Fruit fly (Drosophila melanogaster) whole organism, embryonic: ENCODE data around the gene CG42828.

Experiments
- Atf6 ChIP-seq: fragments of 200-800 bp; sonication (Bioruptor generic); IDR thresholded peaks from 2 replicates; pipeline ENCODE4 v1.3.6; 2022; ENCODE audit warnings: missing biosample characterization, missing genetic modification characterization
- CG10267 ChIP-seq: fragments of 200-800 bp; sonication (Bioruptor generic); optimal IDR thresholded peaks from 2 replicates; lab custom pipeline; 2018; ENCODE audit warnings: missing biosample characterization, mild to moderate bottlenecking, missing genetic modification characterization, moderate library complexity
- CG11504 ChIP-seq: fragments of 200-800 bp; sonication (Bioruptor generic); optimal IDR thresholded peaks from 3 replicates; lab custom pipeline; 2019; ENCODE audit warnings: missing biosample characterization, mild to moderate bottlenecking, missing genetic modification characterization, moderate library complexity
- CG12744 ChIP-seq: fragments of 200-800 bp; sonication (Bioruptor generic); optimal IDR thresholded peaks from 2 replicates; lab custom pipeline; 2016; ENCODE audit warnings: missing biosample characterization, missing genetic modification characterization
- CG12769 ChIP-seq: fragments of 200-800 bp; sonication (Bioruptor generic); optimal IDR thresholded peaks from 2 replicates; lab custom pipeline; 2019; ENCODE audit warnings: missing biosample characterization, mild to moderate bottlenecking, missing genetic modification characterization, moderate library complexity
- CG13894 ChIP-seq: fragments of 200-800 bp; sonication (Bioruptor generic); optimal IDR thresholded peaks from 3 replicates; lab custom pipeline; 2018; ENCODE audit warnings: missing biosample characterization, mild to moderate bottlenecking, missing genetic modification characterization, moderate library complexity
- CG14441 ChIP-seq: fragments of 200-800 bp; sonication (Bioruptor generic); IDR thresholded peaks from 2 replicates; pipeline ENCODE4 v1.3.6; 2022; ENCODE audit warnings: missing biosample characterization, missing genetic modification characterization
- CG15073 ChIP-seq: fragments of 200-800 bp; sonication (Bioruptor generic); optimal IDR thresholded peaks from 2 replicates; lab custom pipeline; 2016; ENCODE audit warnings: missing biosample characterization, missing genetic modification characterization
- CG16779 ChIP-seq: fragments of 200-800 bp; sonication (Bioruptor generic); IDR thresholded peaks from 2 replicates; pipeline ENCODE4 v1.3.6; 2022; ENCODE audit warnings: missing biosample characterization, missing genetic modification characterization
- CG17568 ChIP-seq: fragments of 200-800 bp; sonication (Bioruptor generic); optimal IDR thresholded peaks from 2 replicates; lab custom pipeline; 2018; ENCODE audit warnings: missing biosample characterization, mild to moderate bottlenecking, missing genetic modification characterization, moderate library complexity
- CG17612 ChIP-seq: fragments of 200-800 bp; sonication (Bioruptor generic); IDR thresholded peaks from 2 replicates; pipeline ENCODE4 v1.3.6; 2022; ENCODE audit warnings: missing biosample characterization, missing genetic modification characterization
- CG1792 ChIP-seq: fragments of 200-800 bp; sonication (Bioruptor generic); optimal IDR thresholded peaks from 2 replicates; lab custom pipeline; 2016; ENCODE audit warnings: missing biosample characterization, missing genetic modification characterization
- CG1832 ChIP-seq: fragments of 200-800 bp; sonication (Bioruptor generic); optimal IDR thresholded peaks from 2 replicates; lab custom pipeline; 2017; ENCODE audit warnings: missing biosample characterization, mild to moderate bottlenecking, missing genetic modification characterization, inconsistent platforms
- CG18476 ChIP-seq: fragments of 200-800 bp; sonication (Bioruptor generic); optimal IDR thresholded peaks from 2 replicates; lab custom pipeline; 2016; ENCODE audit warnings: missing biosample characterization, mild to moderate bottlenecking, missing genetic modification characterization
- CG18599 ChIP-seq: fragments of 200-800 bp; sonication (Bioruptor generic); optimal IDR thresholded peaks from 3 replicates; lab custom pipeline; 2017; ENCODE audit warnings: missing biosample characterization, missing genetic modification characterization, mild to moderate bottlenecking, moderate library complexity, missing genetic modification reagents
- CG2116 ChIP-seq: fragments of 200-800 bp; sonication (Bioruptor generic); optimal IDR thresholded peaks from 3 replicates; lab custom pipeline; 2018; ENCODE audit warnings: missing biosample characterization, mild to moderate bottlenecking, missing genetic modification characterization
- CG2202 ChIP-seq: fragments of 200-800 bp; sonication (Bioruptor generic); optimal IDR thresholded peaks from 2 replicates; lab custom pipeline; 2018; ENCODE audit warnings: missing biosample characterization, mild to moderate bottlenecking, missing genetic modification characterization
- CG7786 ChIP-seq: fragments of 200-800 bp; sonication (Bioruptor generic); optimal IDR thresholded peaks from 2 replicates; lab custom pipeline; 2016; ENCODE audit warnings: missing biosample characterization, missing genetic modification characterization
- CG7928 ChIP-seq: fragments of 200-800 bp; sonication (Bioruptor generic); optimal IDR thresholded peaks from 2 replicates; lab custom pipeline; 2017; ENCODE audit warnings: missing biosample characterization, mild to moderate bottlenecking, missing genetic modification characterization
- CG8089 ChIP-seq: fragments of 200-800 bp; sonication (Bioruptor generic); optimal IDR thresholded peaks from 3 replicates; lab custom pipeline; 2016; ENCODE audit warnings: missing biosample characterization, missing genetic modification characterization
- CG8281 ChIP-seq: fragments of 200-800 bp; sonication (Bioruptor generic); optimal IDR thresholded peaks from 2 replicates; lab custom pipeline; 2018; ENCODE audit warnings: missing biosample characterization, mild to moderate bottlenecking, missing genetic modification characterization, moderate library complexity
- CG8290 ChIP-seq, 3 experiments: fragments of 200-800 bp; sonication (Bioruptor generic); optimal IDR thresholded peaks; 2 replicates each; lab custom pipeline; 2016 to 2019; ENCODE audit warnings: missing biosample characterization in 3 of 3, missing genetic modification characterization in 3 of 3, mild to moderate bottlenecking in 2 of 3, moderate library complexity in 1 of 3
- CG8944 ChIP-seq: fragments of 200-800 bp; sonication (Bioruptor generic); optimal IDR thresholded peaks from 3 replicates; lab custom pipeline; 2016; ENCODE audit warnings: missing biosample characterization, missing genetic modification characterization
- Chrac-16 ChIP-seq: fragments of 200-800 bp; sonication (Bioruptor generic); optimal IDR thresholded peaks from 3 replicates; lab custom pipeline; 2016; ENCODE audit warnings: missing biosample characterization, missing genetic modification characterization
- CrebB ChIP-seq: fragments of 200-800 bp; sonication (Bioruptor generic); optimal IDR thresholded peaks from 3 replicates; lab custom pipeline; 2018; ENCODE audit warnings: missing biosample characterization, mild to moderate bottlenecking, missing genetic modification characterization
- Dip2 ChIP-seq: fragments of 200-800 bp; sonication (Bioruptor generic); IDR thresholded peaks from 2 replicates; pipeline ENCODE4 v1.3.6; 2022; ENCODE audit warnings: missing biosample characterization, missing genetic modification characterization
- Dip3 ChIP-seq: fragments of 200-800 bp; sonication (Bioruptor generic); optimal IDR thresholded peaks from 3 replicates; lab custom pipeline; 2016; ENCODE audit warnings: missing biosample characterization, missing genetic modification characterization
- E2f1 ChIP-seq: fragments of 200-800 bp; sonication (Bioruptor generic); IDR thresholded peaks from 2 replicates; pipeline ENCODE4 v1.3.6; 2022; ENCODE audit warnings: missing biosample characterization, missing genetic modification characterization
- E2f2 ChIP-seq: fragments of 200-800 bp; sonication (Bioruptor generic); IDR thresholded peaks from 2 replicates; pipeline ENCODE4 v1.3.6; 2022; ENCODE audit warnings: missing biosample characterization, missing genetic modification characterization
- ERR ChIP-seq: fragments of 200-800 bp; sonication (Bioruptor generic); optimal IDR thresholded peaks from 2 replicates; lab custom pipeline; 2016; ENCODE audit warnings: missing biosample characterization, missing genetic modification characterization
- Eip74EF ChIP-seq, 2 experiments: fragments of 200-800 bp in 1 of 2; fragments of >200 bp in 1 of 2; sonication (Bioruptor generic) in 1 of 2; optimal IDR thresholded peaks; 2 replicates each; lab custom pipeline; 2017 to 2019; ENCODE audit warnings: missing biosample characterization in 2 of 2, missing genetic modification characterization in 2 of 2, mild to moderate bottlenecking in 1 of 2, moderate library complexity in 1 of 2
- Elba2 ChIP-seq: fragments of 200-800 bp; sonication (Bioruptor generic); optimal IDR thresholded peaks from 3 replicates; lab custom pipeline; 2016; ENCODE audit warnings: missing biosample characterization, missing genetic modification characterization
- Jarid2 ChIP-seq: fragments of 200-800 bp; sonication (Bioruptor generic); optimal IDR thresholded peaks from 3 replicates; lab custom pipeline; 2017; ENCODE audit warnings: mild to moderate bottlenecking, missing biosample characterization, missing genetic modification reagents, missing genetic modification characterization
- Ptx1 ChIP-seq: fragments of 200-800 bp; sonication (Bioruptor generic); IDR thresholded peaks from 2 replicates; pipeline ENCODE4 v1.3.6; 2022; ENCODE audit warnings: missing biosample characterization, missing genetic modification characterization
- br ChIP-seq: fragments of >200 bp; optimal IDR thresholded peaks from 2 replicates; lab custom pipeline; 2017
- bsh ChIP-seq, 2 experiments: fragments of 200-800 bp; sonication (Bioruptor generic); optimal IDR thresholded peaks; 2 replicates each; lab custom pipeline; 2017 to 2018; ENCODE audit warnings: mild to moderate bottlenecking in 2 of 2, missing biosample characterization in 2 of 2, missing genetic modification characterization in 2 of 2, moderate library complexity in 1 of 2
- chn ChIP-seq: fragments of 200-800 bp; sonication (Bioruptor generic); optimal IDR thresholded peaks from 2 replicates; lab custom pipeline; 2016; ENCODE audit warnings: missing biosample characterization, missing genetic modification characterization
- crc ChIP-seq: fragments of 200-800 bp; sonication (Bioruptor generic); optimal IDR thresholded peaks from 2 replicates; lab custom pipeline; 2016; ENCODE audit warnings: missing biosample characterization, missing genetic modification characterization
- fru ChIP-seq: fragments of >200 bp; optimal IDR thresholded peaks from 2 replicates; lab custom pipeline; 2017
- fu2 ChIP-seq: fragments of 200-800 bp; sonication (Bioruptor generic); optimal IDR thresholded peaks from 2 replicates; lab custom pipeline; 2016; ENCODE audit warnings: missing biosample characterization, missing genetic modification characterization
- lola ChIP-seq, 3 experiments: fragments of >200 bp in 2 of 3; fragments of 200-800 bp in 1 of 3; sonication (Bioruptor generic) in 1 of 3; optimal IDR thresholded peaks; 2 replicates each; lab custom pipeline; 2017 to 2019; ENCODE audit warnings: missing biosample characterization in 3 of 3, missing genetic modification characterization in 3 of 3, mild to moderate bottlenecking in 1 of 3, moderate library complexity in 1 of 3
- org-1 ChIP-seq: fragments of 200-800 bp; sonication (Bioruptor generic); optimal IDR thresholded peaks from 2 replicates; lab custom pipeline; 2017; ENCODE audit warnings: missing biosample characterization, missing genetic modification characterization
- otp ChIP-seq: fragments of 200-800 bp; sonication (Bioruptor generic); IDR thresholded peaks from 3 replicates; pipeline ENCODE4, ENCODE4 v1.3.6; 2022; ENCODE audit warnings: missing biosample characterization, missing genetic modification characterization
- peb ChIP-seq: fragments of 200-800 bp; sonication (Bioruptor generic); IDR thresholded peaks from 2 replicates; pipeline ENCODE4 v1.3.6; 2022; ENCODE audit warnings: missing biosample characterization, missing genetic modification characterization
- pros ChIP-seq: fragments of 200-800 bp; sonication (Bioruptor generic); optimal IDR thresholded peaks from 3 replicates; lab custom pipeline; 2019; ENCODE audit warnings: missing biosample characterization, mild to moderate bottlenecking, missing genetic modification characterization, moderate library complexity
- repo ChIP-seq: fragments of 200-800 bp; sonication (Bioruptor generic); optimal IDR thresholded peaks from 2 replicates; lab custom pipeline; 2016; ENCODE audit warnings: missing biosample characterization, missing genetic modification characterization
- sens ChIP-seq: fragments of 200-800 bp; sonication (Bioruptor generic); peaks from one replicate; lab custom pipeline; 2016; ENCODE audit warnings: missing biosample characterization, missing genetic modification characterization
- sqz ChIP-seq: fragments of 200-800 bp; sonication (Bioruptor generic); optimal IDR thresholded peaks from 3 replicates; lab custom pipeline; 2018; ENCODE audit warnings: missing biosample characterization, mild to moderate bottlenecking, missing genetic modification characterization
- sr ChIP-seq: fragments of 200-800 bp; sonication (Bioruptor generic); IDR thresholded peaks from 3 replicates; pipeline ENCODE4 v1.3.6; 2022; ENCODE audit warnings: missing biosample characterization, missing genetic modification characterization
- ssp ChIP-seq: fragments of 200-800 bp; sonication (Bioruptor generic); IDR thresholded peaks from 2 replicates; pipeline ENCODE4 v1.3.6; 2022; ENCODE audit warnings: missing biosample characterization, missing genetic modification characterization
- trh ChIP-seq: fragments of 200-800 bp; sonication (Bioruptor generic); optimal IDR thresholded peaks from 2 replicates; lab custom pipeline; 2016; ENCODE audit warnings: missing biosample characterization, missing genetic modification characterization
- z ChIP-seq: fragments of 200-800 bp; sonication (Bioruptor generic); IDR thresholded peaks from 3 replicates; pipeline ENCODE4 v1.3.6; 2022; ENCODE audit warnings: missing biosample characterization, missing genetic modification characterization

Gene CG42828

dm6 chr3R:23334866-23335265 is 38.6 kb upstream of the CG42828 start (continued):
- TF ChIP-seq CG18599 (GFP tag; lab: Kevin White, UChicago), result peak; percentile 69
- TF ChIP-seq CG17612 (GFP tag; lab: Robert Waterston, UW), result 0 out of 2 replicates have a peak, but pooled peaks have one; percentile 29
- no peak for TF ChIP-seq br (lab: Kevin White, UChicago)
- no peak for TF ChIP-seq z (GFP tag; lab: Robert Waterston, UW)
- TF ChIP-seq CG16779 (GFP tag; lab: Robert Waterston, UW), result 0 out of 2 replicates have a peak, but pooled peaks have one; percentile 12
- TF ChIP-seq org-1 (GFP tag; lab: Kevin White, UChicago), result no peak
- TF ChIP-seq otp (GFP tag; lab: Robert Waterston, UW), result no peak
- TF ChIP-seq CrebB (tag; lab: Kevin White, UChicago), result no peak
- TF ChIP-seq CG17568 (GFP tag; lab: Kevin White, UChicago), result peak; percentile 4
- TF ChIP-seq chn, result peak; percentile 3
- no peak for TF ChIP-seq CG7928 (GFP tag; lab: Kevin White, UChicago)
- TF ChIP-seq repo (GFP tag; lab: Kevin White, UChicago), result no peak
- peak; percentile 37 for TF ChIP-seq Jarid2 (GFP tag; lab: Kevin White, UChicago)
- TF ChIP-seq CG8944 (GFP tag; lab: Kevin White, UChicago), result no peak
- TF ChIP-seq bsh (GFP tag; optimal IDR thresholded peaks at IDR 0.05; lab: Kevin White, UChicago), result no peak
- no peak for TF ChIP-seq lola (GFP tag; optimal IDR thresholded peaks at IDR 0.05; lab: Kevin White, UChicago)
- no peak for TF ChIP-seq CG8089 (GFP tag; lab: Kevin White, UChicago)
- no peak for TF ChIP-seq CG2116 (GFP tag; lab: Kevin White, UChicago)
- TF ChIP-seq E2f2 (GFP tag; lab: Robert Waterston, UW), result no peak
- TF ChIP-seq sr (GFP tag; lab: Robert Waterston, UW), result no peak
- peak; percentile 48 for TF ChIP-seq Ptx1 (GFP tag; lab: Robert Waterston, UW)
- TF ChIP-seq CG2202 (tag; lab: Kevin White, UChicago), result no peak
- no peak for TF ChIP-seq sqz (GFP tag; lab: Kevin White, UChicago)
- no peak for TF ChIP-seq Dip2 (GFP tag; lab: Robert Waterston, UW)
- TF ChIP-seq CG14441, result no peak
- no peak for TF ChIP-seq Chrac-16 (GFP tag; lab: Kevin White, UChicago)
- no peak for TF ChIP-seq trh (GFP tag; lab: Kevin White, UChicago)
- peak; percentile 71; the same call in 1 of the 2 replicates for TF ChIP-seq Atf6 (GFP tag; lab: Robert Waterston, UW)
- no peak for TF ChIP-seq CG12744 (GFP tag; lab: Kevin White, UChicago)
- TF ChIP-seq ssp (GFP tag; lab: Robert Waterston, UW), result 0 out of 2 replicates have a peak, but pooled peaks have one; percentile 22
- peak; percentile 5 for TF ChIP-seq CG13894 (tag; lab: Kevin White, UChicago)
- peak; percentile 50 for TF ChIP-seq CG11504 (tag; lab: Kevin White, UChicago)
- no peak for TF ChIP-seq CG1832 (GFP tag; lab: Kevin White, UChicago)
- TF ChIP-seq CG8290 (GFP tag; optimal IDR thresholded peaks at IDR 0.05; lab: Kevin White, UChicago), result no peak
- peak in 1 of 2 experiments; percentile 5 for TF ChIP-seq CG8290 (tag; optimal IDR thresholded peaks at IDR 0.05; lab: Kevin White, UChicago)
- no peak for TF ChIP-seq CG1792 (GFP tag; lab: Kevin White, UChicago)
- no peak for TF ChIP-seq Eip74EF (GFP tag; optimal IDR thresholded peaks at IDR 0.05; lab: Kevin White, UChicago)
- TF ChIP-seq CG10267 (tag; lab: Kevin White, UChicago), result no peak
- no peak for TF ChIP-seq ERR (GFP tag; lab: Kevin White, UChicago)
- no peak for TF ChIP-seq CG8281 (tag; lab: Kevin White, UChicago)
- TF ChIP-seq Dip3 (GFP tag; lab: Kevin White, UChicago), result peak; percentile 30
- peak; percentile 53 for TF ChIP-seq CG7786 (GFP tag; lab: Kevin White, UChicago)
- TF ChIP-seq CG15073 (GFP tag; lab: Kevin White, UChicago), result no peak
- no peak for TF ChIP-seq Elba2 (GFP tag; lab: Kevin White, UChicago)
- no peak for TF ChIP-seq fu2 (GFP tag; lab: Kevin White, UChicago)
- TF ChIP-seq peb (GFP tag; lab: Robert Waterston, UW), result no peak
- no peak for TF ChIP-seq pros
- TF ChIP-seq CG18476 (GFP tag; lab: Kevin White, UChicago), result no peak
- TF ChIP-seq E2f1, result peak; percentile 24; the same call in 1 of the 2 replicates
- TF ChIP-seq sens, result no peak
- TF ChIP-seq fru (lab: Kevin White, UChicago), result no peak
- no peak for TF ChIP-seq CG12769
- TF ChIP-seq crc (GFP tag; lab: Kevin White, UChicago), result peak; percentile 4
